Fruit fly (Drosophila melanogaster) whole organism, adult: Measurements from ENCODE around the gene AP-1gamma.
"Not testable (repeated sequence)": the region's sequence is repeated elsewhere in the genome, so short reads cannot be mapped to it uniquely, and the experiment has no call there.

Source experiments
- CG12768 ChIP-seq: fragments of 200-800 bp; sonication (Bioruptor generic); optimal IDR thresholded peaks from 2 replicates; lab custom pipeline; 2017; ENCODE audit warnings: missing biosample characterization, missing genetic modification characterization, mild to moderate bottlenecking, moderate library complexity, missing genetic modification reagents
- CG33017 ChIP-seq: fragments of 200-800 bp; sonication (Bioruptor generic); optimal IDR thresholded peaks from 2 replicates; lab custom pipeline; 2018; ENCODE audit warnings: missing biosample characterization, mild to moderate bottlenecking, missing genetic modification characterization, moderate library complexity
- CG7045 ChIP-seq: fragments of 200-800 bp; sonication (Bioruptor generic); optimal IDR thresholded peaks from 2 replicates; lab custom pipeline; 2017; ENCODE audit warnings: missing biosample characterization, mild to moderate bottlenecking, missing genetic modification characterization
- CG7101 ChIP-seq: fragments of 200-800 bp; sonication (Bioruptor generic); optimal IDR thresholded peaks from 2 replicates; lab custom pipeline; 2018; ENCODE audit warnings: missing biosample characterization, mild to moderate bottlenecking, missing genetic modification characterization, moderate library complexity
- Clk ChIP-seq: fragments of 200-800 bp; sonication (Bioruptor generic); optimal IDR thresholded peaks from 2 replicates; lab custom pipeline; 2017; ENCODE audit warnings: missing biosample characterization, missing genetic modification characterization
- Crg-1 ChIP-seq: fragments of 200-800 bp; sonication (Bioruptor generic); optimal IDR thresholded peaks from 2 replicates; lab custom pipeline; 2016; ENCODE audit warnings: missing biosample characterization, missing genetic modification characterization
- Hr96 ChIP-seq: fragments of 200-800 bp; sonication (Bioruptor generic); optimal IDR thresholded peaks from 2 replicates; lab custom pipeline; 2016; ENCODE audit warnings: missing biosample characterization, missing genetic modification characterization
- bab1 ChIP-seq: fragments of 200-800 bp; sonication (Bioruptor generic); optimal IDR thresholded peaks from 3 replicates; lab custom pipeline; 2019; ENCODE audit warnings: missing biosample characterization, mild to moderate bottlenecking, missing genetic modification characterization, moderate library complexity
- cnc ChIP-seq, 2 experiments: fragments of >200 bp; optimal IDR thresholded peaks; 2 replicates each; lab custom pipeline; 2017
- kay ChIP-seq: fragments of 200-800 bp; sonication (Bioruptor generic); peaks from one replicate; lab custom pipeline; 2016; ENCODE audit warnings: missing biosample characterization, missing genetic modification characterization, borderline replicate concordance
- tj ChIP-seq: fragments of 200-800 bp; sonication (Bioruptor generic); optimal IDR thresholded peaks from 3 replicates; lab custom pipeline; 2017; ENCODE audit warnings: missing biosample characterization, mild to moderate bottlenecking, missing genetic modification characterization, moderate library complexity

DNA sequence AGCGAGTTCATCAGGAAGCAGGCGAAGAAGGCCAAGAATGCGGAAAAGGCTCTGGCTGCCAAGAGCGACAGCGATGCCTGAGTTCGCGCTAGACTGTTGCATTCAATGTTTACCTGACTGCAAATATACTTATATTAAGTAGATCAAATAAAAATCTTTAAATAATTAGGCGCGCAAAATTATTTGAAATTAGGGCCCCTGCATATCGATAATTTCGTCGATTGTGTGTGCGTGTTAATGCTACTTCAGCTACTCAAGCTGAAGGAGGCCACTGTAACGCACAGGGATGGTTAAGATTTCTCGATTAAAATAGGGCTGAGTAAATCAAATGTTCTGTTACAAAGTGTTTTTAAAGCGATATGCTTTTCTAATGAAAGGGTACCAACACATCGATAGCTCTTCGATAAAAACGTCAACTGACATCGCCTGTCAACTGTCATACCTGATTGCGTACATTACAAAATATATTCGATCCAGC lies 21.8 kb upstream of the AP-1gamma start, which contains the start of gene CG32706:
- not testable (repeated sequence) for TF ChIP-seq CG7101; Hr96 (GFP tag; lab: Kevin White, UChicago); kay; CG33017 (tag; lab: Kevin White, UChicago); CG7045 (GFP tag; lab: Kevin White, UChicago); cnc (optimal IDR thresholded peaks at IDR 0.05; lab: Kevin White, UChicago); CG12768; Clk; bab1 (GFP tag; lab: Kevin White, UChicago); tj (GFP tag; lab: Kevin White, UChicago); Crg-1 (GFP tag; lab: Kevin White, UChicago)
